In genomic region chr3L:11491874-11492268, dm6 we compare ENCODE assay signal across 1 fruit fly cellular context.
A peak's percentile ranks its signal among the peaks of the same experiment; 100 is the strongest.
TF ChIP-seq lines count a peak whose summit lies in the region.

No protein-coding gene starts in this region.

TF ChIP-seq in whole organism, embryonic, 481 proteins besides CTCF, POLR2A, EP300 and RAD21 (continued from another document):
- no peak for TF ChIP-seq lov (optimal IDR thresholded peaks at IDR 0.05; lab: Kevin White, UChicago)
- TF ChIP-seq lov (GFP tag; IDR thresholded peaks at IDR 0.05; lab: Robert Waterston, UW), result 0 out of 3 replicates have a peak, but pooled peaks have one; percentile 5
- peak; percentile 30 for TF ChIP-seq CG4707 (GFP tag; optimal IDR thresholded peaks at IDR 0.05; lab: Kevin White, UChicago)
- TF ChIP-seq sna (GFP tag; IDR thresholded peaks at IDR 0.05; lab: Robert Waterston, UW; ENCODE audit: partially characterized antibody), result no peak
- no peak for TF ChIP-seq Gsc (GFP tag; IDR thresholded peaks at IDR 0.05; lab: Robert Waterston, UW)
- TF ChIP-seq Sry-β (GFP tag; optimal IDR thresholded peaks at IDR 0.05; lab: Kevin White, UChicago), result peak; percentile 31
- no peak for TF ChIP-seq Oli (tag; optimal IDR thresholded peaks at IDR 0.05; lab: Kevin White, UChicago)
- peak; percentile 30 for TF ChIP-seq CG3407 (GFP tag; optimal IDR thresholded peaks at IDR 0.05; lab: Kevin White, UChicago)
- peak; percentile 12 for TF ChIP-seq ac (GFP tag; optimal IDR thresholded peaks at IDR 0.05; lab: Kevin White, UChicago)
- peak; percentile 48 for TF ChIP-seq Xrp1 (GFP tag; IDR thresholded peaks at IDR 0.05; lab: Robert Waterston, UW)
- TF ChIP-seq E2f2 (GFP tag; IDR thresholded peaks at IDR 0.05; lab: Robert Waterston, UW), result no peak
- TF ChIP-seq ssp (GFP tag; IDR thresholded peaks at IDR 0.05; lab: Robert Waterston, UW), result no peak
